Fruit fly (Drosophila melanogaster): ENCODE data around the gene CG14645.
A peak's percentile ranks its signal among the peaks of the same experiment; 100 is the strongest.

Gene CG14645

DNA sequence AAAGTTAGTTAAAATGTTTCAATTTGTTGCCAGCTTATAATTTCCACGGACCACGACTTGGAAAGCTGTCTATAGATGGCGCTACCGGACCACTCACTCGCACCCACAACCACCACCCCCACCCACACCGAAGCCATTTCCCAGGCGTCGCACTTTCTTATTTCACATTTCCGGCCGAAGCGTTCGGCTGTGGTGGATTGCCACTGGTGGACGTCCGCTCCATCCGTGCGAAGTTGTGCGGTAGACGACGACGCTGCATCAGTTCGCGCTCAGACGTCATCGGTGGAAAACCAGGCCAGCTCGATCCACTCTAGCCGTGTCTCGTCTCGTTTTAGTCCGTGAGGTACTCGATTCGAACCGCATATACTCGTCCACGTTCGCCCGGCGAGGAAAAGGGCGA, 24.7 kb downstream of the CG14645 start, which contains the start of gene CG1090 (continued):
- TF ChIP-seq Vsx1 (GFP tag; optimal IDR thresholded peaks at IDR 0.05): no peak
- TF ChIP-seq CG12769 (tag; optimal IDR thresholded peaks at IDR 0.05): no peak
- TF ChIP-seq slbo (GFP tag; IDR thresholded peaks at IDR 0.05): no peak
- TF ChIP-seq CG2116 (GFP tag; optimal IDR thresholded peaks at IDR 0.05): peak; percentile 46
- TF ChIP-seq CG17328 (GFP tag; IDR thresholded peaks at IDR 0.05): peak; percentile 23; the same call in 1 of the 2 replicates
- TF ChIP-seq CG11723 (GFP tag; optimal IDR thresholded peaks at IDR 0.05): no peak
- TF ChIP-seq dan (GFP tag; IDR thresholded peaks at IDR 0.05): no peak
- TF ChIP-seq CG3163 (GFP tag; optimal IDR thresholded peaks at IDR 0.05): no peak
- no peak for TF ChIP-seq dm (GFP tag; optimal IDR thresholded peaks at IDR 0.05)
- TF ChIP-seq run (tag; optimal IDR thresholded peaks at IDR 0.05): no peak
- 0 out of 3 replicates have a peak, but pooled peaks have one; percentile 36 for TF ChIP-seq CG2199 (GFP tag; IDR thresholded peaks at IDR 0.05)
- no peak for TF ChIP-seq Optix (GFP tag; IDR thresholded peaks at IDR 0.05)
- 0 out of 2 replicates have a peak, but pooled peaks have one; percentile 13 for TF ChIP-seq lmd (GFP tag; IDR thresholded peaks at IDR 0.05)
- TF ChIP-seq zen (tag; optimal IDR thresholded peaks at IDR 0.05): no peak
- peak; percentile 22 for TF ChIP-seq nau (GFP tag; optimal IDR thresholded peaks at IDR 0.05)
- peak; percentile 39; the same call in 1 of the 3 replicates for TF ChIP-seq CG6175 (GFP tag; IDR thresholded peaks at IDR 0.05)
- peak; percentile 55 for TF ChIP-seq BtbVII (GFP tag; optimal IDR thresholded peaks at IDR 0.05)
- peak; percentile 55; the same call in 1 of the 2 replicates for TF ChIP-seq onecut (GFP tag; IDR thresholded peaks at IDR 0.05)
- no peak for TF ChIP-seq CG12219 (GFP tag; optimal IDR thresholded peaks at IDR 0.05)
- no peak for TF ChIP-seq gfzf (GFP tag; optimal IDR thresholded peaks at IDR 0.05)
- peak; percentile 90 for TF ChIP-seq CTCF (GFP tag; optimal IDR thresholded peaks at IDR 0.05)
- peak; percentile 4 for TF ChIP-seq HLHmδ (GFP tag; optimal IDR thresholded peaks at IDR 0.05)
- TF ChIP-seq Hey (tag; optimal IDR thresholded peaks at IDR 0.05): no peak
- no peak for TF ChIP-seq CG18764 (GFP tag; optimal IDR thresholded peaks at IDR 0.05)
- TF ChIP-seq hkb (optimal IDR thresholded peaks at IDR 0.05): no peak
- peak; percentile 56; the same call in 1 of the 2 replicates for TF ChIP-seq hkb (GFP tag; IDR thresholded peaks at IDR 0.05)
- TF ChIP-seq CG11398 (GFP tag; optimal IDR thresholded peaks at IDR 0.05): no peak
- peak; percentile 6 for TF ChIP-seq Nf-YB (GFP tag; optimal IDR thresholded peaks at IDR 0.05)
- no peak for TF ChIP-seq CG15073 (GFP tag; optimal IDR thresholded peaks at IDR 0.05)
- TF ChIP-seq Sin3A (optimal IDR thresholded peaks at IDR 0.05): no peak
- TF ChIP-seq CG43689 (GFP tag; IDR thresholded peaks at IDR 0.05): no peak
- TF ChIP-seq Nf-YC (tag; optimal IDR thresholded peaks at IDR 0.05): peak; percentile 37
- TF ChIP-seq NC2β (GFP tag; optimal IDR thresholded peaks at IDR 0.05): no peak
- TF ChIP-seq bowl (GFP tag; IDR thresholded peaks at IDR 0.05): no peak
- TF ChIP-seq Neu2 (GFP tag; optimal IDR thresholded peaks at IDR 0.05; ENCODE audit: borderline replicate concordance): no peak
- no peak for TF ChIP-seq CG10267 (tag; optimal IDR thresholded peaks at IDR 0.05)
- TF ChIP-seq CG8290 (GFP tag; optimal IDR thresholded peaks at IDR 0.05): no peak
- TF ChIP-seq CG8290 (tag; optimal IDR thresholded peaks at IDR 0.05): peak in 1 of 2 experiments; percentile 56
- no peak for TF ChIP-seq CG14710 (tag; optimal IDR thresholded peaks at IDR 0.05)
- peak; percentile 36 for TF ChIP-seq CG6854 (GFP tag; optimal IDR thresholded peaks at IDR 0.05)
- TF ChIP-seq HLH54F (GFP tag; optimal IDR thresholded peaks at IDR 0.05): no peak
- TF ChIP-seq pfk (GFP tag; optimal IDR thresholded peaks at IDR 0.05): no peak
- TF ChIP-seq CG12744 (GFP tag; optimal IDR thresholded peaks at IDR 0.05): no peak
- no peak for TF ChIP-seq sens-2 (GFP tag; IDR thresholded peaks at IDR 0.05)
- no peak for TF ChIP-seq D19B (GFP tag; optimal IDR thresholded peaks at IDR 0.05)
- no peak for TF ChIP-seq CG17359 (tag; optimal IDR thresholded peaks at IDR 0.05)
- no peak for TF ChIP-seq CG8478 (optimal IDR thresholded peaks at IDR 0.05)
- TF ChIP-seq CG2202 (tag; optimal IDR thresholded peaks at IDR 0.05): no peak
- TF ChIP-seq Hmr (GFP tag; optimal IDR thresholded peaks at IDR 0.05): peak; percentile 47
- TF ChIP-seq Drgx (GFP tag; IDR thresholded peaks at IDR 0.05): no peak
- TF ChIP-seq CG15514 (GFP tag; optimal IDR thresholded peaks at IDR 0.05): peak; percentile 56
- no peak for TF ChIP-seq NfI (GFP tag; optimal IDR thresholded peaks at IDR 0.05)
- 0 out of 3 replicates have a peak, but pooled peaks have one; percentile 39 for TF ChIP-seq gce (GFP tag; IDR thresholded peaks at IDR 0.05)

Data from whole organism, embryonic.